Fruit fly (Drosophila melanogaster) whole organism, embryonic: ENCODE results near the gene CG15330.

Experiments used
- Adf1 ChIP-seq: fragments of 200-800 bp; sonication (Bioruptor generic); IDR thresholded peaks from 2 replicates; pipeline ENCODE4 v1.3.6; 2022; ENCODE audit warnings: missing biosample characterization, missing genetic modification characterization
- Bteb2 ChIP-seq: fragments of 200-800 bp; sonication (Bioruptor generic); optimal IDR thresholded peaks from 2 replicates; lab custom pipeline; 2016; ENCODE audit warnings: missing biosample characterization, missing genetic modification characterization
- CG10543 ChIP-seq: fragments of 200-800 bp; sonication (Bioruptor generic); optimal IDR thresholded peaks from 3 replicates; lab custom pipeline; 2017; ENCODE audit warnings: missing biosample characterization, mild to moderate bottlenecking, missing genetic modification characterization, moderate library complexity
- CG12391 ChIP-seq: fragments of 200-800 bp; sonication (Bioruptor generic); optimal IDR thresholded peaks from 3 replicates; lab custom pipeline; 2018; ENCODE audit warnings: missing biosample characterization, mild to moderate bottlenecking, missing genetic modification characterization, moderate library complexity
- CG13287 ChIP-seq: fragments of 200-800 bp; sonication (Bioruptor generic); IDR thresholded peaks from 2 replicates; pipeline ENCODE4 v1.3.6; 2022; ENCODE audit warnings: missing biosample characterization, missing genetic modification characterization; ENCODE audit not compliant: partially characterized antibody
- CG14860 ChIP-seq: fragments of 200-800 bp; sonication (Bioruptor generic); IDR thresholded peaks from 3 replicates; pipeline ENCODE4 v1.3.6; 2022; ENCODE audit warnings: missing biosample characterization, missing genetic modification characterization; ENCODE audit not compliant: partially characterized antibody
- CG15601 ChIP-seq: fragments of 200-800 bp; sonication (Bioruptor generic); optimal IDR thresholded peaks from 3 replicates; lab custom pipeline; 2019; ENCODE audit warnings: missing biosample characterization, mild to moderate bottlenecking, missing genetic modification characterization, moderate library complexity
- CG17568 ChIP-seq: fragments of 200-800 bp; sonication (Bioruptor generic); optimal IDR thresholded peaks from 2 replicates; lab custom pipeline; 2018; ENCODE audit warnings: missing biosample characterization, mild to moderate bottlenecking, missing genetic modification characterization, moderate library complexity
- CG17612 ChIP-seq: fragments of 200-800 bp; sonication (Bioruptor generic); IDR thresholded peaks from 2 replicates; pipeline ENCODE4 v1.3.6; 2022; ENCODE audit warnings: missing biosample characterization, missing genetic modification characterization
- CG18599 ChIP-seq: fragments of 200-800 bp; sonication (Bioruptor generic); optimal IDR thresholded peaks from 3 replicates; lab custom pipeline; 2017; ENCODE audit warnings: missing biosample characterization, missing genetic modification characterization, mild to moderate bottlenecking, moderate library complexity, missing genetic modification reagents
- CG2889 ChIP-seq: fragments of 200-800 bp; sonication (Bioruptor generic); IDR thresholded peaks from 3 replicates; pipeline ENCODE4 v1.3.6; 2022; ENCODE audit warnings: missing biosample characterization, missing genetic modification characterization
- CG31388 ChIP-seq: fragments of 200-800 bp; sonication (Bioruptor generic); optimal IDR thresholded peaks from 2 replicates; lab custom pipeline; 2016; ENCODE audit warnings: missing biosample characterization, missing genetic modification characterization
- CG32532 ChIP-seq: fragments of 200-800 bp; sonication (Bioruptor generic); IDR thresholded peaks from 2 replicates; pipeline ENCODE4 v1.3.6; 2022; ENCODE audit warnings: missing biosample characterization, missing genetic modification characterization
- CG32772 ChIP-seq: fragments of 200-800 bp; sonication (Bioruptor generic); IDR thresholded peaks from 2 replicates; pipeline ENCODE4 v1.3.6; 2022; ENCODE audit warnings: missing biosample characterization, missing genetic modification characterization
- CG3281 ChIP-seq: fragments of 200-800 bp; sonication (Bioruptor generic); optimal IDR thresholded peaks from 3 replicates; lab custom pipeline; 2017; ENCODE audit warnings: missing biosample characterization, mild to moderate bottlenecking, missing genetic modification characterization
- CG33557 ChIP-seq: fragments of 200-800 bp; sonication (Bioruptor generic); optimal IDR thresholded peaks from 2 replicates; lab custom pipeline; 2019; ENCODE audit warnings: missing biosample characterization, mild to moderate bottlenecking, missing genetic modification characterization, moderate library complexity
- CG3407 ChIP-seq: fragments of 200-800 bp; sonication (Bioruptor generic); optimal IDR thresholded peaks from 2 replicates; lab custom pipeline; 2018; ENCODE audit warnings: missing biosample characterization, mild to moderate bottlenecking, missing genetic modification characterization
- CG4404 ChIP-seq: fragments of 200-800 bp; sonication (Bioruptor generic); IDR thresholded peaks from 2 replicates; pipeline ENCODE4 v1.3.6; 2022; ENCODE audit warnings: missing biosample characterization, missing genetic modification characterization
- CG6791 ChIP-seq: fragments of 200-800 bp; sonication (Bioruptor generic); IDR thresholded peaks from 3 replicates; pipeline ENCODE4 v1.3.6; 2022; ENCODE audit warnings: missing biosample characterization, missing genetic modification characterization; ENCODE audit not compliant: partially characterized antibody
- CG7372 ChIP-seq: fragments of 200-800 bp; sonication (Bioruptor generic); IDR thresholded peaks from 2 replicates; pipeline ENCODE4 v1.3.6; 2022; ENCODE audit warnings: missing biosample characterization, missing genetic modification characterization
- CG7987 ChIP-seq: fragments of 200-800 bp; sonication (Bioruptor generic); optimal IDR thresholded peaks from 2 replicates; lab custom pipeline; 2018; ENCODE audit warnings: missing biosample characterization, mild to moderate bottlenecking, missing genetic modification characterization, moderate library complexity
- CG8290 ChIP-seq, 3 experiments: fragments of 200-800 bp; sonication (Bioruptor generic); optimal IDR thresholded peaks; 2 replicates each; lab custom pipeline; 2016 to 2019; ENCODE audit warnings: missing biosample characterization in 3 of 3, missing genetic modification characterization in 3 of 3, mild to moderate bottlenecking in 2 of 3, moderate library complexity in 1 of 3
- CG8924 ChIP-seq: fragments of 200-800 bp; optimal IDR thresholded peaks from 3 replicates; lab custom pipeline; 2019; ENCODE audit warnings: missing biosample characterization, mild to moderate bottlenecking, missing genetic modification characterization, moderate library complexity
- CG9932 ChIP-seq: fragments of 200-800 bp; sonication (Bioruptor generic); IDR thresholded peaks from 2 replicates; pipeline ENCODE4 v1.3.6; 2022; ENCODE audit warnings: missing biosample characterization, missing genetic modification characterization
- Dad ChIP-seq: fragments of 200-800 bp; sonication (Bioruptor generic); optimal IDR thresholded peaks from 3 replicates; lab custom pipeline; 2016; ENCODE audit warnings: missing biosample characterization, missing genetic modification characterization
- Elba2 ChIP-seq: fragments of 200-800 bp; sonication (Bioruptor generic); optimal IDR thresholded peaks from 3 replicates; lab custom pipeline; 2016; ENCODE audit warnings: missing biosample characterization, missing genetic modification characterization
- HHEX ChIP-seq: fragments of 200-800 bp; sonication (Bioruptor generic); optimal IDR thresholded peaks from 3 replicates; lab custom pipeline; 2017; ENCODE audit warnings: missing biosample characterization, mild to moderate bottlenecking, missing genetic modification characterization, missing genetic modification reagents
- MBD-R2 ChIP-seq: fragments of 200-800 bp; sonication (Bioruptor generic); IDR thresholded peaks from 2 replicates; pipeline ENCODE4 v1.3.6; 2022; ENCODE audit warnings: missing biosample characterization, missing genetic modification characterization
- MESR4 ChIP-seq: fragments of 200-800 bp; sonication (Bioruptor generic); optimal IDR thresholded peaks from 2 replicates; lab custom pipeline; 2018; ENCODE audit warnings: missing biosample characterization, mild to moderate bottlenecking, missing genetic modification characterization, moderate library complexity
- Scr ChIP-seq: fragments of 200-800 bp; sonication (Bioruptor generic); IDR thresholded peaks from 2 replicates; pipeline ENCODE4 v1.3.6; 2022; ENCODE audit warnings: missing biosample characterization, missing genetic modification characterization; ENCODE audit not compliant: partially characterized antibody
- ara ChIP-seq: fragments of 200-800 bp; sonication (Bioruptor generic); IDR thresholded peaks from 2 replicates; pipeline ENCODE4 v1.3.6; 2022; ENCODE audit warnings: missing biosample characterization, missing genetic modification characterization
- bowl ChIP-seq: fragments of 200-800 bp; sonication (Bioruptor generic); IDR thresholded peaks from 2 replicates; pipeline ENCODE4 v1.3.6; 2022; ENCODE audit warnings: missing biosample characterization, missing genetic modification characterization
- ci ChIP-seq: fragments of 200-800 bp; sonication (Bioruptor generic); IDR thresholded peaks from 3 replicates; pipeline ENCODE4 v1.3.6; 2022; ENCODE audit warnings: missing biosample characterization, missing genetic modification characterization
- da ChIP-seq: fragments of 200-800 bp; sonication (Bioruptor generic); optimal IDR thresholded peaks from 2 replicates; lab custom pipeline; 2016; ENCODE audit warnings: missing biosample characterization, missing genetic modification characterization
- dmrt11E ChIP-seq: fragments of 200-800 bp; sonication (Bioruptor generic); optimal IDR thresholded peaks from 3 replicates; lab custom pipeline; 2018; ENCODE audit warnings: missing biosample characterization, mild to moderate bottlenecking, missing genetic modification characterization, moderate library complexity
- ems ChIP-seq: fragments of 200-800 bp; sonication (Bioruptor generic); optimal IDR thresholded peaks from 3 replicates; lab custom pipeline; 2016; ENCODE audit warnings: missing biosample characterization, missing genetic modification characterization
- ewg ChIP-seq: fragments of 200-800 bp; sonication (Bioruptor generic); optimal IDR thresholded peaks from 3 replicates; lab custom pipeline; 2017; ENCODE audit warnings: mild to moderate bottlenecking, missing biosample characterization, missing genetic modification reagents, missing genetic modification characterization
- gsb-n ChIP-seq: fragments of 200-800 bp; sonication (Bioruptor generic); optimal IDR thresholded peaks from 3 replicates; lab custom pipeline; 2018; ENCODE audit warnings: missing biosample characterization, mild to moderate bottlenecking, missing genetic modification characterization
- hth ChIP-seq: fragments of >200 bp; optimal IDR thresholded peaks from 2 replicates; lab custom pipeline; 2017; ENCODE audit warnings: inconsistent platforms
- jigr1 ChIP-seq: fragments of 200-800 bp; sonication (Bioruptor generic); IDR thresholded peaks from 3 replicates; pipeline ENCODE4 v1.3.6; 2022; ENCODE audit warnings: missing biosample characterization, missing genetic modification characterization
- kah ChIP-seq: fragments of 200-800 bp; sonication (Bioruptor generic); optimal IDR thresholded peaks from 2 replicates; lab custom pipeline; 2018; ENCODE audit warnings: missing biosample characterization, mild to moderate bottlenecking, missing genetic modification characterization
- lmd ChIP-seq: fragments of 200-800 bp; sonication (Bioruptor generic); IDR thresholded peaks from 2 replicates; pipeline ENCODE4 v1.3.6; 2022; ENCODE audit warnings: missing biosample characterization, missing genetic modification characterization
- mam ChIP-seq: fragments of 200-800 bp; sonication (Bioruptor generic); optimal IDR thresholded peaks from 3 replicates; lab custom pipeline; 2016; ENCODE audit warnings: missing biosample characterization, missing genetic modification characterization
- nom ChIP-seq: fragments of 200-800 bp; sonication (Bioruptor generic); optimal IDR thresholded peaks from 2 replicates; lab custom pipeline; 2017; ENCODE audit warnings: missing biosample characterization, missing genetic modification characterization, mild to moderate bottlenecking, moderate library complexity, missing genetic modification reagents
- repo ChIP-seq: fragments of 200-800 bp; sonication (Bioruptor generic); optimal IDR thresholded peaks from 2 replicates; lab custom pipeline; 2016; ENCODE audit warnings: missing biosample characterization, missing genetic modification characterization
- rib ChIP-seq: fragments of 200-800 bp; sonication (Bioruptor generic); IDR thresholded peaks from 2 replicates; pipeline ENCODE4 v1.3.6; 2022; ENCODE audit warnings: missing biosample characterization, missing genetic modification characterization
- so ChIP-seq: fragments of 200-800 bp; sonication (Bioruptor generic); IDR thresholded peaks from 3 replicates; pipeline ENCODE4 v1.3.6; 2022; ENCODE audit warnings: missing biosample characterization, missing genetic modification characterization
- tll ChIP-seq, 2 experiments: fragments of 200-800 bp in 1 of 2; fragments of >200 bp in 1 of 2; sonication (Bioruptor generic) in 1 of 2; optimal IDR thresholded peaks; 2 replicates each; lab custom pipeline; 2017 to 2019; ENCODE audit warnings: missing biosample characterization in 2 of 2, missing genetic modification characterization in 2 of 2, mild to moderate bottlenecking in 1 of 2, moderate library complexity in 1 of 2
- ttk ChIP-seq: fragments of 200-800 bp; sonication (Bioruptor generic); IDR thresholded peaks from 2 replicates; pipeline ENCODE4 v2.1.2; 2022; ENCODE audit warnings: missing biosample characterization, missing genetic modification characterization
- tup ChIP-seq: fragments of 200-800 bp; sonication (Bioruptor generic); optimal IDR thresholded peaks from 2 replicates; lab custom pipeline; 2016; ENCODE audit warnings: missing biosample characterization, mild to moderate bottlenecking, missing genetic modification characterization, moderate library complexity

Gene CG15330

DNA sequence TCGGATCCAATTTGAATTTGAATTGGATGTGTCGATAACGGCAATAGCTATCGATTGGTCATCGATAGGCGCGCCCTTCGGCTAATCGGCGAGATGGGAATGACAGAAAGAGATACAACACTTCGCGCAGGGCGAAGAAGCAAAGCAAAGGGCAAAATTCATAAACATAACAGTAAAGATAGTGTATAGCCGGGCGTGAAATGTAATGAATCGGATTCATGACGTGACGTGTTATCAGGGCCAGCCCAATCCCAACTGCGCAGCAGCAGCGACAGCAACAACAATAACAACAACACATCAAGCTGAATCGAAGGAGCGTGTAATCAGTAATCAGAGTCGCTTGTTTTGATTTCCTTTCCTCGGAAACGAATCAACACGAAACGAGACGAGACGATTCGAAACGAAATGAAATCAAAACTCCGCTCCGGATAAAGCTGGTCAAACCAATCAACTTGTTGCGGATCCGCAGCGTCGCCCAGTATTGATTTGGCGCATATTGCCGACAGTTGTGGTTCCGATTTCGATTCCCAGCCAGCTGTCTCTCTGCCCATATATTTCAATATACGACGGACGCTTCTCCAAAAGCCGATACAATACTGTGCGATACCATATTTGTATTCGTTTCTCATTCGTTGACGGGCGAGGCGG, 43.8 kb upstream of the CG15330 start, which contains the start of gene snz (continued):
- no peak for TF ChIP-seq mam
- peak; percentile 83 for TF ChIP-seq CG13287
- TF ChIP-seq CG33557 (GFP tag; lab: Kevin White, UChicago) = no peak
- peak; percentile 77 for TF ChIP-seq CG14860
- no peak for TF ChIP-seq tup (GFP tag; lab: Kevin White, UChicago)
- no peak for TF ChIP-seq CG32772 (GFP tag; lab: Robert Waterston, UW)
- TF ChIP-seq CG4404 (GFP tag; lab: Robert Waterston, UW) = no peak
- TF ChIP-seq Elba2 = peak; percentile 53
- TF ChIP-seq CG15601 (tag; lab: Kevin White, UChicago) = no peak
- 0 out of 2 replicates have a peak, but pooled peaks have one; percentile 5 for TF ChIP-seq CG9932 (GFP tag; lab: Robert Waterston, UW)
- no peak for TF ChIP-seq CG2889
- TF ChIP-seq CG8924 = no peak
- TF ChIP-seq CG7987 (GFP tag; lab: Kevin White, UChicago) = peak; percentile 23
- peak; percentile 86 for TF ChIP-seq ewg
- TF ChIP-seq CG8290 (GFP tag; optimal IDR thresholded peaks at IDR 0.05; lab: Kevin White, UChicago) = no peak
- no peak for TF ChIP-seq CG8290 (tag; optimal IDR thresholded peaks at IDR 0.05; lab: Kevin White, UChicago)
- no peak for TF ChIP-seq ttk (GFP tag; lab: Robert Waterston, UW)
- TF ChIP-seq CG7372 (GFP tag; lab: Robert Waterston, UW) = no peak
- TF ChIP-seq CG3407 (GFP tag; lab: Kevin White, UChicago) = no peak
- TF ChIP-seq Bteb2 = no peak
- no peak for TF ChIP-seq dmrt11E
- TF ChIP-seq CG6791 (GFP tag; lab: Robert Waterston, UW) = peak; percentile 81
- peak; percentile 74 for TF ChIP-seq Scr
- no peak for TF ChIP-seq ems (GFP tag; lab: Kevin White, UChicago)
- no peak for TF ChIP-seq lmd (GFP tag; lab: Robert Waterston, UW)
- no peak for TF ChIP-seq HHEX
- TF ChIP-seq CG18599 (GFP tag; lab: Kevin White, UChicago) = no peak
- no peak for TF ChIP-seq da (GFP tag; lab: Kevin White, UChicago)
- TF ChIP-seq hth (lab: Kevin White, UChicago) = no peak
- no peak for TF ChIP-seq jigr1 (GFP tag; lab: Robert Waterston, UW)
- TF ChIP-seq repo = no peak
- TF ChIP-seq CG3281 = no peak
- TF ChIP-seq CG17568 = no peak
- TF ChIP-seq nom = peak; percentile 11
- TF ChIP-seq Dad (GFP tag; lab: Kevin White, UChicago) = no peak
- TF ChIP-seq rib (GFP tag; lab: Robert Waterston, UW) = no peak
- peak; percentile 52; the same call in 1 of the 2 replicates for TF ChIP-seq MBD-R2 (GFP tag; lab: Robert Waterston, UW)
- 0 out of 3 replicates have a peak, but pooled peaks have one; percentile 26 for TF ChIP-seq ci
- TF ChIP-seq kah (GFP tag; lab: Kevin White, UChicago) = no peak
- TF ChIP-seq CG12391 = no peak
- no peak for TF ChIP-seq so (GFP tag; lab: Robert Waterston, UW)
- TF ChIP-seq tll (GFP tag; optimal IDR thresholded peaks at IDR 0.05; lab: Kevin White, UChicago) = no peak
- no peak for TF ChIP-seq CG31388
- peak; percentile 38 for TF ChIP-seq MESR4 (GFP tag; lab: Kevin White, UChicago)
- peak; percentile 89 for TF ChIP-seq Adf1 (GFP tag; lab: Robert Waterston, UW)
- peak; percentile 50 for TF ChIP-seq CG10543 (GFP tag; lab: Kevin White, UChicago)
- no peak for TF ChIP-seq CG17612
- no peak for TF ChIP-seq gsb-n
- no peak for TF ChIP-seq ara (GFP tag; lab: Robert Waterston, UW)
- TF ChIP-seq CG32532 (GFP tag; lab: Robert Waterston, UW) = no peak
- TF ChIP-seq bowl (GFP tag; lab: Robert Waterston, UW) = no peak
